Fruit fly (Drosophila melanogaster) whole organism: ENCODE results near the gene CG44044.

Experiments
- CG8478 ChIP-seq: fragments of >200 bp; optimal IDR thresholded peaks from 2 replicates; lab custom pipeline; 2018; ENCODE audit warnings: inconsistent platforms
- Dll ChIP-seq: fragments of >200 bp; optimal IDR thresholded peaks from 2 replicates; lab custom pipeline; 2017
- EcR ChIP-seq, 2 experiments: fragments of >200 bp; optimal IDR thresholded peaks; 2 replicates each; lab custom pipeline; 2017; ENCODE audit warnings: missing biosample characterization in 2 of 2, missing genetic modification characterization in 2 of 2, missing genetic modification reagents in 2 of 2
- pan ChIP-seq: fragments of >200 bp; optimal IDR thresholded peaks from 2 replicates; lab custom pipeline; 2017
- usp ChIP-seq: fragments of >200 bp; optimal IDR thresholded peaks from 2 replicates; lab custom pipeline; 2017; ENCODE audit warnings: missing biosample characterization, missing genetic modification characterization, mixed read lengths

DNA sequence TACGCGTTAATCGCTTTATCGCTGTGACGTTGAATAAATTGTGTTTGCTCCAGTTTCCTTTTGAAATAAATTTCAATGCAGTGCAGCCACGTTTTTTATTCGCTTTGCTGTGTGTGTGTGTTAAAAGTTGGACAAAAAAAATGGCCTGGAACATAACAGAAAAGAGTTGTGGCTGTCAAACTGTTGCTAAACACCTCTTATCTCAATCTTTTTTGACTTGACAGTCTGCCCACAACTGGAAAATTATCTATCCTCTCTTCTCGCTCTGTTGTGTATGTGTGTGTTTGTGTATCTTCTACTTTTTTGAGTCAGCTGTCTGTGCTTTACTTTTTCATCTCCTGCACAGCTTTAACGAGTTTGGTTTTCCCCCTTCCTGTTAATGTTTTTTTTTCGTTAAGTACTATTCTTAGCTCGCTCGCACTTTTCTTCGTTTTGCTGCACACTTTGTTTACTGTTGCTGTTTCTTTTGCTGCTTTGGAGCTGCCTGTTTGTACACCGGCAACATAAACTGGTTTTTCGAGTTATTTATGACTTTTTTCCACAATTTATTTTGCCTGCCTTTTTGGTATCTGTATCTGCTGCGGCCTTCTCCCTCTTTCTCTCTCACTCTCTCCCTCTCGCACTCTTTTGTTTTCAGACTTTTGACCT lies 40.5 kb upstream of the CG44044 start:
- no peak for TF ChIP-seq pan
- no peak for TF ChIP-seq EcR (GFP tag; optimal IDR thresholded peaks at IDR 0.05; lab: Kevin White, UChicago)
- TF ChIP-seq CG8478, result no peak
- no peak for TF ChIP-seq usp (GFP tag; lab: Kevin White, UChicago)
- no peak for TF ChIP-seq Dll (lab: Kevin White, UChicago)
